Worm (Caenorhabditis elegans) whole organism, young adult: ENCODE measurements around the gene nmt-1.
"Not testable (repeated sequence)": the region's sequence is repeated elsewhere in the genome, so short reads cannot be mapped to it uniquely, and the experiment has no call there.

Experiments
- F33H1.4 ChIP-seq: fragments of 200-800 bp; sonication (Bioruptor generic); IDR thresholded peaks from 2 replicates; pipeline ENCODE4 v1.3.6; 2022; ENCODE audit warnings: missing genetic modification reagents, missing genetic modification characterization, missing compliant biosample characterization
- F37B4.10 ChIP-seq: fragments of 200-800 bp; sonication (Bioruptor generic); IDR thresholded peaks from 2 replicates; pipeline ENCODE4 v1.3.6; 2022; ENCODE audit warnings: missing genetic modification characterization, missing compliant biosample characterization
- F57A8.1 ChIP-seq: fragments of 200-800 bp; sonication (Bioruptor generic); optimal IDR thresholded peaks from 2 replicates; lab custom pipeline; 2018; ENCODE audit warnings: mild to moderate bottlenecking, missing genetic modification characterization, moderate library complexity, missing compliant biosample characterization
- K12H6.12 ChIP-seq: fragments of 200-800 bp; sonication (Bioruptor generic); optimal IDR thresholded peaks from 2 replicates; lab custom pipeline; 2018; ENCODE audit warnings: mild to moderate bottlenecking, missing genetic modification characterization, missing compliant biosample characterization
- dpl-1 ChIP-seq: fragments of 150-350 bp; optimal IDR thresholded peaks from 2 replicates; lab custom pipeline; 2014; ENCODE audit warnings: missing biosample characterization, missing genetic modification reagents, missing genetic modification characterization
- hrde-1 ChIP-seq: sonication (generic microtip); optimal IDR thresholded peaks from 2 replicates; lab custom pipeline; 2016; ENCODE audit warnings: missing genetic modification characterization, mild to moderate bottlenecking, missing compliant biosample characterization, moderate library complexity, missing genotype, missing genetic modification reagents, borderline replicate concordance
- nfya-1 ChIP-seq: sonication (generic microtip); optimal IDR thresholded peaks from 2 replicates; lab custom pipeline; 2017; ENCODE audit warnings: antibody characterized with exemption, missing compliant biosample characterization, missing genetic modification characterization, borderline replicate concordance; ENCODE audit not compliant: insufficient read depth
- nhr-80 ChIP-seq: sonication (generic microtip); optimal IDR thresholded peaks from 2 replicates; lab custom pipeline; 2016; ENCODE audit warnings: missing genetic modification characterization, missing compliant biosample characterization
- pha-4 ChIP-seq: fragments of 150-350 bp; sonication (generic microtip); optimal IDR thresholded peaks from 2 replicates; lab custom pipeline; 2014; ENCODE audit warnings: missing biosample characterization, missing genetic modification reagents, missing genetic modification characterization
- rpc-1 ChIP-seq, 2 experiments: fragments of 150-350 bp in 1 of 2; sonication (generic microtip) in 1 of 2; optimal IDR thresholded peaks; 2 replicates each; lab custom pipeline; 2014 to 2018; ENCODE audit warnings: missing biosample characterization in 1 of 2, missing genetic modification characterization in 1 of 2, missing genetic modification reagents in 1 of 2, missing genotype in 1 of 2
- snpc-1.3 ChIP-seq: sonication (generic microtip); optimal IDR thresholded peaks from 2 replicates; lab custom pipeline; 2017; ENCODE audit warnings: missing genetic modification characterization, mild to moderate bottlenecking, missing compliant biosample characterization, antibody characterized with exemption, moderate library complexity, missing genotype, missing genetic modification reagents; ENCODE audit not compliant: insufficient read depth
- snpc-4 ChIP-seq, 5 experiments: fragments of 150-350 bp in 1 of 5; sonication (generic microtip) in 4 of 5; optimal IDR thresholded peaks; 2 replicates each; lab custom pipeline; 2014 to 2018; ENCODE audit warnings: missing genetic modification characterization in 5 of 5, missing biosample characterization in 3 of 5, antibody characterized with exemption in 2 of 5, mild to moderate bottlenecking in 2 of 5, missing compliant biosample characterization in 2 of 5, missing genotype in 2 of 5, moderate library complexity in 2 of 5, missing genetic modification reagents in 1 of 5
- tbp1 ChIP-seq: fragments of 200-800 bp; sonication (Bioruptor generic); optimal IDR thresholded peaks from 2 replicates; lab custom pipeline; 2018; ENCODE audit warnings: mild to moderate bottlenecking, missing genetic modification characterization, missing compliant biosample characterization
- ztf-6 ChIP-seq: fragments of 200-800 bp; sonication (Bioruptor generic); IDR thresholded peaks from 2 replicates; pipeline ENCODE4 v1.3.6; 2022; ENCODE audit warnings: missing genetic modification reagents, missing genetic modification characterization, missing compliant biosample characterization

DNA sequence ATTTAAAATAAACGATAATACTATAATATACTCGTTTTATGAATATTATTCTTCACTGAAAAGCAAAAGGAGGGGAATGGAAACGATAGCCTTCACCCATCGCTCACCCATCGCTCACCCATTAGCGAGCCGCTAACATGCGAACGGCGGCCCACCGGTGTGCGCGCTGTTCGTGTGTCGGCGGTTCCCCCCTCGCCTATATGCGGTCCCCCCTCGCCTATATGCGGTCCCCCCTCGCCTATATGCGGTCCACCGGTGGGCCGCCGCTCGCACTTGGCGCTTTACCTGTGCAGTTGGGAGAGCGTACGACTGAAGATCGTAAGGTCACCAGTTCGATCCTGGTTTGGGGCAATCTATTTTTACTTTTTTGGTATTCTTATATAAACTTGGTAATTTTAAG is 37.0 kb upstream of the nmt-1 start:
- TF ChIP-seq nfya-1 (tag; lab: Kevin White, UChicago); pha-4; ztf-6 (GFP tag; lab: Robert Waterston, UW); K12H6.12 (tag; lab: Kevin White, UChicago); snpc-4 (GFP tag; optimal IDR thresholded peaks at IDR 0.05; lab: Kevin White, UChicago); snpc-4 (tag; optimal IDR thresholded peaks at IDR 0.05; lab: Kevin White, UChicago); F33H1.4 (GFP tag; lab: Robert Waterston, UW); F37B4.10 (GFP tag; lab: Robert Waterston, UW); hrde-1; rpc-1 (optimal IDR thresholded peaks at IDR 0.05; lab: Kevin White, UChicago); rpc-1 (tag; optimal IDR thresholded peaks at IDR 0.05; lab: Kevin White, UChicago); snpc-1.3 (tag; lab: Kevin White, UChicago); F57A8.1 (GFP tag; lab: Kevin White, UChicago); dpl-1; nhr-80 (tag; lab: Kevin White, UChicago); tbp1 (GFP tag; lab: Kevin White, UChicago): not testable (repeated sequence)
